Fruit fly (Drosophila melanogaster) whole organism, prepupa: ENCODE data around the gene CG42660.

Experiments
- CG10669 ChIP-seq: fragments of 200-800 bp; sonication (Bioruptor generic); optimal IDR thresholded peaks from 3 replicates; lab custom pipeline; 2018; ENCODE audit warnings: missing biosample characterization, mild to moderate bottlenecking, missing genetic modification characterization, moderate library complexity
- CG4318 ChIP-seq: fragments of 200-800 bp; sonication (Bioruptor generic); optimal IDR thresholded peaks from 3 replicates; lab custom pipeline; 2017; ENCODE audit warnings: missing biosample characterization, mild to moderate bottlenecking, missing genetic modification characterization
- CG6792 ChIP-seq: fragments of 200-800 bp; sonication (Bioruptor generic); optimal IDR thresholded peaks from 3 replicates; lab custom pipeline; 2016; ENCODE audit warnings: missing biosample characterization, missing genetic modification characterization
- Gug ChIP-seq: fragments of 200-800 bp; sonication (Bioruptor generic); IDR thresholded peaks from 2 replicates; pipeline ENCODE4 v1.3.6; 2022; ENCODE audit warnings: missing biosample characterization, missing genetic modification characterization
- spab ChIP-seq: fragments of 200-800 bp; sonication (Bioruptor generic); optimal IDR thresholded peaks from 2 replicates; lab custom pipeline; 2017; ENCODE audit warnings: missing biosample characterization, mild to moderate bottlenecking, missing genetic modification characterization, missing genetic modification reagents

DNA sequence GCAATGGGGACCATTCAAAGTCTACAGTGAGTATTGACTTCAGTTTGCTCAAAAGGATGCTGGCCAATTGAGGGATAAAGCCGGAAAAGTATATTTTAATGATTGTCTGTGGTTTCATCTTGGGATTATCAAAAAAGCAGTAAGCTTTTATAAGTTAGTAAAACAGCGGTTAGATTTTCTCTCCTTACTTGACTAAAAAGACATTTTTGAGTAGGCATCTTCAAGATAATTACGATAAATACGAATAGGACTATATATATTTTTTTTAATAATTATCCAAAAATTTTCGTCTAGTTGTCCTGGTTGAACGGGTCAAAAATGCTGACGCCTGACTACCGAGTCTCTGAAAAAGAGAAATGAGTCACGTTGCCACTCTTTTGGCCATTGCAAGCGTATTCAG, 14.8 kb upstream of the CG42660 start, which contains the start of gene CG33278:
- TF ChIP-seq CG6792 (GFP tag; lab: Kevin White, UChicago) (no peak), CG10669 (GFP tag; lab: Kevin White, UChicago) (no peak), spab (GFP tag; lab: Kevin White, UChicago) (no peak), Gug (no peak), CG4318 (GFP tag; lab: Kevin White, UChicago) (no peak)
